Fruit fly (Drosophila melanogaster): ENCODE data around the gene BigH1.
A peak's percentile ranks its signal among the peaks of the same experiment; 100 is the strongest.

The BigH1 gene

DNA sequence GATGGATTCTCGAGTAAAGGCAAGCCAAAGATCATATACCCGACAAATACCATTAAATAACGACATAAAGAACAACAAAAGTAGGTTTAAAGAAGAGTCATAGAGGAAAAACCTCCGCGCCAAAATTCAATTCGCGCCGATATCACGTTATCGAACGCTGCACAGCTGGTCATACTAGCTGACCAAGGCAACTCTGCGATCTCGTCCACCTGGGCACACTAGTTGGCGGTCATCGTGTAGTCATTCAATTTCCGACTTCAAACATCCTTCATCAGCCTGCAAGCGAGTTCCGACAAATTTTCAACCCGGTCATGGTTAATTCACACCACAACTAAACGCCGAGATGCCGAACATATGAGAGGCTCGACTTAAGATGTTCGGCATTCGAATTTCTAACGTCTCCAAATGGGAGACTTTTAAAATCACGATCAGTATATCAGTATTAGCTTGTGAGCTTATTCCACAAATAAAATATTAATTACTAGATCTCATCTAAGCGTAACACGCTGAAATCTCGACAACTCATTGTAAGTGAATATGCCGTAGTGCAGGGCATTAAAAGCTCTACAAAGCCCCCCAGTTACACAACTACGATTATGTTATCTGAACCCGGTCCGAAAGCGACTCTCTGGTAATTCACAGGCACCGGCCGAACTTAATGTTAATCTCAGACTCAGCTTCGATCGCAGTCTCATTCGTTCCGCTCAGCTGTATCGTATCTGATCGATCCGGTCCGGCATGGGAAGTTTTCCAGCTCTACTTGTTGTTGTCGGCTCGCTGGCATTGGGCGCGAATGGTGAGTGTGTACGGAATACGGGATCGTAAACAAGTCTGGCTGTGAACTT is 6.3 kb upstream of the BigH1 start, which contains the start of gene CG3505 (continued):
- TF ChIP-seq Sox102F (GFP tag; optimal IDR thresholded peaks at IDR 0.05): no peak
- TF ChIP-seq Fer1 (GFP tag; optimal IDR thresholded peaks at IDR 0.05): peak; percentile 71
- TF ChIP-seq ken (GFP tag; IDR thresholded peaks at IDR 0.05): peak; percentile 40; the same call in 1 of the 3 replicates
- peak; percentile 38; the same call in 1 of the 2 replicates for TF ChIP-seq hbn (GFP tag; IDR thresholded peaks at IDR 0.05; ENCODE audit: partially characterized antibody)
- no peak for TF ChIP-seq danr (GFP tag; IDR thresholded peaks at IDR 0.05)
- peak; percentile 100 for TF ChIP-seq E2f2 (GFP tag; IDR thresholded peaks at IDR 0.05)
- peak; percentile 30 for TF ChIP-seq odd (GFP tag; optimal IDR thresholded peaks at IDR 0.05)
- peak; percentile 27 for TF ChIP-seq CG7928 (GFP tag; optimal IDR thresholded peaks at IDR 0.05)
- peak; percentile 78 for TF ChIP-seq Med (GFP tag)
- TF ChIP-seq HLH4C (GFP tag; IDR thresholded peaks at IDR 0.05; ENCODE audit: partially characterized antibody): peak; percentile 47; the same call in 2 of the 3 replicates
- peak; percentile 40 for TF ChIP-seq HLH3B (GFP tag; IDR thresholded peaks at IDR 0.05)
- TF ChIP-seq maf-S (GFP tag; optimal IDR thresholded peaks at IDR 0.05): no peak
- peak; percentile 14; the same call in 1 of the 3 replicates for TF ChIP-seq zen2 (GFP tag; IDR thresholded peaks at IDR 0.05; ENCODE audit: partially characterized antibody)
- TF ChIP-seq vnd (GFP tag; IDR thresholded peaks at IDR 0.05; ENCODE audit: partially characterized antibody): peak; percentile 33; the same call in 1 of the 3 replicates
- TF ChIP-seq fd64A (GFP tag; optimal IDR thresholded peaks at IDR 0.05): no peak
- TF ChIP-seq tup (GFP tag; optimal IDR thresholded peaks at IDR 0.05): no peak
- no peak for TF ChIP-seq Poxn (GFP tag; IDR thresholded peaks at IDR 0.05)
- peak; percentile 95 for TF ChIP-seq CG13894 (tag; optimal IDR thresholded peaks at IDR 0.05)
- peak; percentile 40 for TF ChIP-seq CG12659 (GFP tag; optimal IDR thresholded peaks at IDR 0.05)
- peak; percentile 30 for TF ChIP-seq ems (GFP tag; optimal IDR thresholded peaks at IDR 0.05)
- TF ChIP-seq run (tag; optimal IDR thresholded peaks at IDR 0.05): peak; percentile 29
- peak; percentile 29 for TF ChIP-seq BtbVII (GFP tag; optimal IDR thresholded peaks at IDR 0.05)
- peak; percentile 40 for TF ChIP-seq CG10209 (GFP tag; optimal IDR thresholded peaks at IDR 0.05)
- TF ChIP-seq gcm2 (GFP tag; optimal IDR thresholded peaks at IDR 0.05): peak; percentile 15
- no peak for TF ChIP-seq CG1832 (GFP tag; optimal IDR thresholded peaks at IDR 0.05)
- peak; percentile 44; the same call in 1 of the 2 replicates for TF ChIP-seq H2.0 (GFP tag; IDR thresholded peaks at IDR 0.05)
- TF ChIP-seq Opbp (GFP tag; IDR thresholded peaks at IDR 0.05; ENCODE audit: partially characterized antibody): peak; percentile 43; the same call in 1 of the 3 replicates
- TF ChIP-seq CG9817 (tag; optimal IDR thresholded peaks at IDR 0.05): peak; percentile 34
- TF ChIP-seq gcm (GFP tag; optimal IDR thresholded peaks at IDR 0.05): peak; percentile 5
- peak; percentile 50 for TF ChIP-seq Hmr (GFP tag; optimal IDR thresholded peaks at IDR 0.05)
- TF ChIP-seq HmgZ (tag; optimal IDR thresholded peaks at IDR 0.05): peak; percentile 56
- TF ChIP-seq CG15479 (GFP tag; optimal IDR thresholded peaks at IDR 0.05): no peak
- peak; percentile 94 for TF ChIP-seq Dref (GFP tag; IDR thresholded peaks at IDR 0.05)
- peak; percentile 78 for TF ChIP-seq CG10274 (GFP tag; optimal IDR thresholded peaks at IDR 0.05)
- TF ChIP-seq Side (GFP tag; optimal IDR thresholded peaks at IDR 0.05): peak; percentile 17
- TF ChIP-seq seq (GFP tag; IDR thresholded peaks at IDR 0.05): no peak
- no peak for TF ChIP-seq CG32772 (GFP tag; IDR thresholded peaks at IDR 0.05)
- peak; percentile 30 for TF ChIP-seq CG6813 (GFP tag; optimal IDR thresholded peaks at IDR 0.05)
- TF ChIP-seq abd-A (tag; optimal IDR thresholded peaks at IDR 0.05): no peak
- peak; percentile 26 for TF ChIP-seq wek (GFP tag; optimal IDR thresholded peaks at IDR 0.05)
- peak; percentile 36; the same call in 2 of the 3 replicates for TF ChIP-seq tgo (GFP tag; IDR thresholded peaks at IDR 0.05)
- TF ChIP-seq dm (GFP tag; optimal IDR thresholded peaks at IDR 0.05): no peak
- peak; percentile 49 for TF ChIP-seq NfI (GFP tag; optimal IDR thresholded peaks at IDR 0.05)
- TF ChIP-seq CG10565 (GFP tag; optimal IDR thresholded peaks at IDR 0.05): no peak
- TF ChIP-seq sens (GFP tag): peak; percentile 73
- no peak for TF ChIP-seq inv (GFP tag; IDR thresholded peaks at IDR 0.05; ENCODE audit: partially characterized antibody)
- TF ChIP-seq cwo (GFP tag; optimal IDR thresholded peaks at IDR 0.05): peak; percentile 45

All from whole organism, embryonic.